Fruit fly (Drosophila melanogaster): ENCODE results near the gene Gr28b.

Gene Gr28b

DNA sequence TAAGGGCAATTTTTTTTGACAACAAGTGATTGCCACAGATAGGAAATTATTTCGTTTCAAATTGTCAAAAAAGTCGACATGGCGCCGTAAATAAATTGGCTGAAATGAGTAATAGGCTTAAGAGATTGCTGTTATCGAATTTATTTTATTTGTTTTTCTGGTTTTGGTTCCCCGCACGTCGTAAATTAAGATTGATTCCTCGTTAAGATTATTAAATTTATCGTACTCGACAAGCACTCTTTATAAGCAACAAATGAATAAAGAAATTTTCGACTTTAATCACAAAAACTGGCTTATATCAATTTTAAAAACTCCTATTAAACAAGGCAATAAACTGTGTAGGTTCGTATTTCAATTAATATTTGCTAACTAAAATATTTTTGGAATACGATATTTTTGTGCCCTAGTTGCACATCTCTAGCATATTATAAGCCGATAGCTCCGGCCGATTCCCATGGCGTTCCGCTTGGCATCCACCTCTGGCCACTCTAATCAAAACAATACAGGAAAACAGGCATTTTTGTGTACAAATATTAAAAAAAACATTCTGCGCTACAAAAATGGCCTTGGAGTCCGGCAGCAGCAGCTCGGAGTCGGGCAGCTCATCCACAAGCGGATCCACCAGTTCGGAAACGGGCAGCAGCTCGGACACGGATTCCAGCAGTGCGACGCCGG, 50.0 kb downstream of the Gr28b start, which contains the start of gene chm (continued):
- TF ChIP-seq zfh2 (GFP tag; optimal IDR thresholded peaks at IDR 0.05) (peak; percentile 59), Hr39 (optimal IDR thresholded peaks at IDR 0.05) (no peak), zen (tag; optimal IDR thresholded peaks at IDR 0.05) (no peak), CG7556 (GFP tag; optimal IDR thresholded peaks at IDR 0.05) (no peak), Bgb (GFP tag; IDR thresholded peaks at IDR 0.05; ENCODE audit: partially characterized antibody) (peak; percentile 86), knrl (GFP tag; IDR thresholded peaks at IDR 0.05; ENCODE audit: partially characterized antibody) (peak; percentile 90), CG4707 (GFP tag; optimal IDR thresholded peaks at IDR 0.05) (no peak), gem (tag; optimal IDR thresholded peaks at IDR 0.05) (no peak), Dp (GFP tag; optimal IDR thresholded peaks at IDR 0.05) (peak; percentile 37), gfzf (GFP tag; optimal IDR thresholded peaks at IDR 0.05) (peak; percentile 88), Elba2 (GFP tag; optimal IDR thresholded peaks at IDR 0.05) (no peak), cad (GFP tag; optimal IDR thresholded peaks at IDR 0.05) (no peak), CG2202 (tag; optimal IDR thresholded peaks at IDR 0.05) (no peak), slou (GFP tag; optimal IDR thresholded peaks at IDR 0.05) (no peak), sc (optimal IDR thresholded peaks at IDR 0.05) (no peak), sc (GFP tag; optimal IDR thresholded peaks at IDR 0.05) (no peak), scrt (GFP tag; optimal IDR thresholded peaks at IDR 0.05) (no peak), CG10321 (GFP tag; IDR thresholded peaks at IDR 0.05) (no peak), sr (GFP tag; IDR thresholded peaks at IDR 0.05) (no peak), vfl (GFP tag; optimal IDR thresholded peaks at IDR 0.05) (peak; percentile 29), CG16863 (GFP tag; optimal IDR thresholded peaks at IDR 0.05) (no peak), en (GFP tag; optimal IDR thresholded peaks at IDR 0.05) (no peak), Dref (GFP tag; IDR thresholded peaks at IDR 0.05) (peak; percentile 56), ap (GFP tag; IDR thresholded peaks at IDR 0.05) (0 out of 2 replicates have a peak, but pooled peaks have one; percentile 9), sob (GFP tag; IDR thresholded peaks at IDR 0.05) (peak; percentile 54; the same call in 1 of the 2 replicates), NFAT (GFP tag; IDR thresholded peaks at IDR 0.05) (peak; percentile 67; the same call in 1 of the 2 replicates), D19B (GFP tag; optimal IDR thresholded peaks at IDR 0.05) (no peak), lmd (GFP tag; IDR thresholded peaks at IDR 0.05) (peak; percentile 32; the same call in 1 of the 2 replicates), Antp (GFP tag; optimal IDR thresholded peaks at IDR 0.05) (no peak), CG7786 (GFP tag; optimal IDR thresholded peaks at IDR 0.05) (peak; percentile 47), CG2875 (GFP tag; optimal IDR thresholded peaks at IDR 0.05) (no peak), bcd (GFP tag; optimal IDR thresholded peaks at IDR 0.05) (no peak), MTF-1 (GFP tag; optimal IDR thresholded peaks at IDR 0.05; ENCODE audit: borderline replicate concordance) (no peak), mam (GFP tag; optimal IDR thresholded peaks at IDR 0.05) (peak; percentile 59), kay (GFP tag; optimal IDR thresholded peaks at IDR 0.05) (no peak), CG15514 (GFP tag; optimal IDR thresholded peaks at IDR 0.05) (peak; percentile 46), grn (GFP tag; optimal IDR thresholded peaks at IDR 0.05) (no peak), CG1603 (tag; optimal IDR thresholded peaks at IDR 0.05) (peak; percentile 67), CG10431 (GFP tag; optimal IDR thresholded peaks at IDR 0.05) (no peak), CG6765 (GFP tag; optimal IDR thresholded peaks at IDR 0.05) (no peak), bowl (GFP tag; IDR thresholded peaks at IDR 0.05) (no peak), CG8359 (GFP tag; optimal IDR thresholded peaks at IDR 0.05; ENCODE audit: borderline replicate concordance) (no peak), mld (GFP tag; IDR thresholded peaks at IDR 0.05; ENCODE audit: partially characterized antibody) (peak; percentile 75), CG15073 (GFP tag; optimal IDR thresholded peaks at IDR 0.05) (no peak), CG17829 (tag; optimal IDR thresholded peaks at IDR 0.05) (peak; percentile 47), CG12071 (GFP tag; optimal IDR thresholded peaks at IDR 0.05) (no peak), CG2712 (tag; optimal IDR thresholded peaks at IDR 0.05) (peak; percentile 51), CoRest (tag; optimal IDR thresholded peaks at IDR 0.05) (peak; percentile 22), Hr78 (GFP tag; optimal IDR thresholded peaks at IDR 0.05) (no peak), Sox100B (GFP tag; optimal IDR thresholded peaks at IDR 0.05) (no peak)
